Fruit fly (Drosophila melanogaster): Measurements from ENCODE around the gene Nnk.

The Nnk gene

dm6 chr3R:17849178-17849577 lies 44.1 kb upstream of the Nnk start (continued):
- TF ChIP-seq mam (GFP tag; optimal IDR thresholded peaks at IDR 0.05) (peak; percentile 9), CG43689 (GFP tag; IDR thresholded peaks at IDR 0.05) (no peak), esg (GFP tag; conservative IDR thresholded peaks at IDR 0.05) (no peak), tgo (GFP tag; IDR thresholded peaks at IDR 0.05) (peak; percentile 26; the same call in 1 of the 3 replicates), klu (GFP tag; IDR thresholded peaks at IDR 0.05) (no peak), nmo (GFP tag; optimal IDR thresholded peaks at IDR 0.05) (peak; percentile 14), CG2120 (GFP tag; optimal IDR thresholded peaks at IDR 0.05) (peak; percentile 46), Camta (GFP tag; optimal IDR thresholded peaks at IDR 0.05) (no peak), row (GFP tag; IDR thresholded peaks at IDR 0.05) (peak; percentile 65; the same call in 2 of the 3 replicates), CG6689 (GFP tag; IDR thresholded peaks at IDR 0.05) (peak; percentile 30; the same call in 1 of the 2 replicates), CG18262 (tag; optimal IDR thresholded peaks at IDR 0.05) (peak; percentile 22), Hmr (GFP tag; optimal IDR thresholded peaks at IDR 0.05) (peak; percentile 51), her (GFP tag; optimal IDR thresholded peaks at IDR 0.05) (no peak), Aef1 (GFP tag; IDR thresholded peaks at IDR 0.05) (no peak), dpn (GFP tag; optimal IDR thresholded peaks at IDR 0.05) (peak in 1 of 2 experiments; percentile 2), Rfx (GFP tag; IDR thresholded peaks at IDR 0.05) (0 out of 2 replicates have a peak, but pooled peaks have one; percentile 13), CG10274 (GFP tag; optimal IDR thresholded peaks at IDR 0.05) (no peak), CG17361 (GFP tag; IDR thresholded peaks at IDR 0.05) (0 out of 3 replicates have a peak, but pooled peaks have one; percentile 21), CG11723 (GFP tag; optimal IDR thresholded peaks at IDR 0.05) (no peak), trem (tag; optimal IDR thresholded peaks at IDR 0.05) (no peak), ssp (GFP tag; IDR thresholded peaks at IDR 0.05) (0 out of 2 replicates have a peak, but pooled peaks have one; percentile 17), CG9817 (tag; optimal IDR thresholded peaks at IDR 0.05) (peak; percentile 2), CG12391 (tag; optimal IDR thresholded peaks at IDR 0.05) (peak; percentile 11), CG10209 (GFP tag; optimal IDR thresholded peaks at IDR 0.05) (peak; percentile 2), CG15514 (GFP tag; optimal IDR thresholded peaks at IDR 0.05) (no peak), phol (tag; optimal IDR thresholded peaks at IDR 0.05) (peak; percentile 27), CG7839 (tag; optimal IDR thresholded peaks at IDR 0.05) (peak; percentile 43), lbe (GFP tag; optimal IDR thresholded peaks at IDR 0.05) (no peak), ci (GFP tag; IDR thresholded peaks at IDR 0.05) (0 out of 3 replicates have a peak, but pooled peaks have one; percentile 22), Scr (GFP tag; IDR thresholded peaks at IDR 0.05; ENCODE audit: partially characterized antibody) (no peak), zf30C (GFP tag; optimal IDR thresholded peaks at IDR 0.05) (peak; percentile 1), Six4 (GFP tag; optimal IDR thresholded peaks at IDR 0.05) (no peak), Hr51 (GFP tag; optimal IDR thresholded peaks at IDR 0.05) (peak in 1 of 2 experiments; percentile 42), unpg (GFP tag; optimal IDR thresholded peaks at IDR 0.05) (peak; percentile 34), CG1603 (tag; optimal IDR thresholded peaks at IDR 0.05) (peak; percentile 2), CG8944 (GFP tag; optimal IDR thresholded peaks at IDR 0.05) (no peak), schlank (tag; optimal IDR thresholded peaks at IDR 0.05) (no peak), corto (GFP tag; optimal IDR thresholded peaks at IDR 0.05) (no peak), CG17359 (tag; optimal IDR thresholded peaks at IDR 0.05) (peak; percentile 36), grau (tag; optimal IDR thresholded peaks at IDR 0.05) (peak; percentile 46), HHEX (GFP tag; optimal IDR thresholded peaks at IDR 0.05) (peak; percentile 17), BtbVII (GFP tag; optimal IDR thresholded peaks at IDR 0.05) (peak; percentile 7), Meics (GFP tag; optimal IDR thresholded peaks at IDR 0.05) (peak; percentile 44), bsh (GFP tag; optimal IDR thresholded peaks at IDR 0.05) (peak in 1 of 2 experiments; percentile 40), CG7556 (GFP tag; optimal IDR thresholded peaks at IDR 0.05) (peak; percentile 54), bab2 (GFP tag; optimal IDR thresholded peaks at IDR 0.05) (peak; percentile 9), sens (GFP tag) (peak; percentile 74), CG31365 (tag; optimal IDR thresholded peaks at IDR 0.05) (no peak), GATAe (GFP tag; conservative IDR thresholded peaks at IDR 0.05) (no peak), CG10267 (tag; optimal IDR thresholded peaks at IDR 0.05) (no peak)
